Worm (Caenorhabditis elegans) whole organism, L2 larva: ENCODE measurements around the gene shw-3.
A peak's percentile ranks its signal among the peaks of the same experiment; 100 is the strongest.

Source experiments
- ZK546.5 ChIP-seq: sonication (generic microtip); optimal IDR thresholded peaks from 2 replicates; lab custom pipeline; 2017; ENCODE audit warnings: missing biosample characterization, missing genetic modification characterization
- blmp-1 ChIP-seq: sonication (generic microtip); optimal IDR thresholded peaks from 2 replicates; lab custom pipeline; 2017; ENCODE audit warnings: missing genetic modification characterization, mild to moderate bottlenecking, missing compliant biosample characterization, antibody characterized with exemption, moderate library complexity; ENCODE audit not compliant: insufficient read depth
- ceh-16 ChIP-seq: fragments of 150-350 bp; optimal IDR thresholded peaks from 2 replicates; lab custom pipeline; 2014; ENCODE audit warnings: missing biosample characterization, missing genetic modification characterization
- dmd-4 ChIP-seq: sonication (generic microtip); optimal IDR thresholded peaks from 2 replicates; lab custom pipeline; 2017; ENCODE audit warnings: missing biosample characterization, missing genetic modification characterization
- egl-27 ChIP-seq: sonication (generic microtip); optimal IDR thresholded peaks from 3 replicates; lab custom pipeline; 2017; ENCODE audit warnings: missing biosample characterization, missing genetic modification reagents, missing genetic modification characterization
- elt-3 ChIP-seq: sonication (generic microtip); optimal IDR thresholded peaks from 2 replicates; lab custom pipeline; 2017; ENCODE audit warnings: missing biosample characterization, missing genetic modification characterization
- fos-1 ChIP-seq: fragments of 150-350 bp; optimal IDR thresholded peaks from 2 replicates; lab custom pipeline; 2014; ENCODE audit warnings: missing biosample characterization, missing genetic modification characterization
- lin-13 ChIP-seq: fragments of 150-350 bp; optimal IDR thresholded peaks from 2 replicates; lab custom pipeline; 2014; ENCODE audit warnings: missing biosample characterization, missing genetic modification reagents, missing genetic modification characterization
- lsy-2 ChIP-seq, 2 experiments: fragments of 150-350 bp in 1 of 2; sonication (generic microtip) in 1 of 2; optimal IDR thresholded peaks; 2 replicates each; lab custom pipeline; 2014 to 2017; ENCODE audit warnings: missing biosample characterization in 2 of 2, missing genetic modification characterization in 2 of 2
- nhr-12 ChIP-seq: fragments of 150-350 bp; optimal IDR thresholded peaks from 2 replicates; lab custom pipeline; 2014; ENCODE audit warnings: missing biosample characterization, missing genetic modification characterization
- nhr-23 ChIP-seq: fragments of 150-350 bp; optimal IDR thresholded peaks from 2 replicates; lab custom pipeline; 2014; ENCODE audit warnings: missing biosample characterization, missing genetic modification reagents, missing genetic modification characterization
- sma-9 ChIP-seq, 2 experiments: fragments of 150-350 bp in 1 of 2; sonication (generic microtip) in 1 of 2; optimal IDR thresholded peaks; 2 replicates each; lab custom pipeline; 2014 to 2016; ENCODE audit warnings: missing genetic modification characterization in 2 of 2, mild to moderate bottlenecking in 1 of 2, missing biosample characterization in 1 of 2, missing compliant biosample characterization in 1 of 2, missing genetic modification reagents in 1 of 2, moderate library complexity in 1 of 2
- unc-39 ChIP-seq: fragments of 150-350 bp; optimal IDR thresholded peaks from 2 replicates; lab custom pipeline; 2014; ENCODE audit warnings: missing biosample characterization, missing genetic modification characterization
- unc-55 ChIP-seq: fragments of 150-350 bp; sonication (generic microtip); optimal IDR thresholded peaks from 3 replicates; lab custom pipeline; 2014; ENCODE audit warnings: missing biosample characterization, missing genetic modification reagents, missing genetic modification characterization
- zag-1 ChIP-seq: fragments of 150-350 bp; optimal IDR thresholded peaks from 2 replicates; lab custom pipeline; 2014; ENCODE audit warnings: missing biosample characterization, missing genetic modification characterization
- ztf-1 ChIP-seq: fragments of 200-800 bp; sonication (Bioruptor generic); conservative IDR thresholded peaks from 2 replicates; pipeline ENCODE4 v1.3.6; 2022; ENCODE audit warnings: missing genetic modification characterization, missing compliant biosample characterization

The shw-3 gene

DNA sequence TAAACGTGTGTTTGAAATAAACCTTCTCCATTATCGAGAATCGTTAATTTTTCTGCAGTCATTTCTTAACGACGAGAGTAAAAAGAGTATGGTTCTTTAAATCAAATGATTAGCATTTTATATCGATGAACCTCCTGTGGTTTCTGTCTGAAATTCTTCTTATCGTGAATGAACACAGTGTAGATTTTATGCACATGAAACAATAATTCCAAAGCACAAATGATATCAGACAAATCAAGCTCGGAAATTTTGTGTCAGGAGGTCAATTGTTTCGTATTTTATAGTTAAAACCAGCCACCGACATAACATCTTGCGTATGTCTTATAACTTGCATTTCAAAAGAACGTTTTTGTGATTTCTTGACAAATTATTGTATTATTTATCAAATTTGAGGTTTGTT is 49.9 kb downstream of the shw-3 start, which contains the start of gene T16G1.6:
Gene T16G1.6, minus strand, starts transcription at position 77 of the 400 bp plus-strand sequence.
- TF ChIP-seq lin-13 (GFP tag; lab: Kevin White, UChicago) = no peak
- TF ChIP-seq fos-1 (tag; lab: Kevin White, UChicago) = peak; percentile 70
- peak; percentile 65 for TF ChIP-seq sma-9 (GFP tag; optimal IDR thresholded peaks at IDR 0.05; lab: Kevin White, UChicago)
- TF ChIP-seq sma-9 (tag; optimal IDR thresholded peaks at IDR 0.05; lab: Kevin White, UChicago) = no peak
- TF ChIP-seq, all 48 proteins: peak for 2

ce11 chrV:12934976-12935375 is 52.0 kb downstream of the shw-3 start, which contains the start of gene T16G1.7:
T16G1.7 (minus strand) TSS chrV:12935112.
- TF ChIP-seq fos-1 (tag; lab: Kevin White, UChicago) = peak; percentile 67
- peak; percentile 72 for TF ChIP-seq sma-9 (GFP tag; optimal IDR thresholded peaks at IDR 0.05; lab: Kevin White, UChicago)
- TF ChIP-seq sma-9 (tag; optimal IDR thresholded peaks at IDR 0.05; lab: Kevin White, UChicago) = no peak
- TF ChIP-seq dmd-4 (tag; lab: Kevin White, UChicago) = no peak

DNA sequence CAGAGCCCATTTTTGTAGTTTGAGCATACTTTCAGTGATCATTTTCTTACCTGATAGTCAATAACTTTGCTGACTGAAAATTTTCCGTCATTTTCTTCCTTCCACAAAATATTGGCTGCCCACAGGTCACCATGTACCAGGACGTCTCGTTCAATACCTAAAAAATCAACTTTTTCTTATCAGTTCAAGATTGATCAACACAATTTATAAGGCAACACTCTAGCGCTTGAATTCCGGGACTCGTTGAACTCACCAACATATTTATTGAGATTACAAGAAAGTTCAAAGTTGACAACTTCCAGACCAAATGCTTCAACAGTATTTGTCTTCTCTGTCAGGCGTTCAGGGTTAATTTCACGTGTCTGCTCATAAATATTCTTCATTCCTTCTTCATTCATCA is 53.3 kb downstream of the shw-3 start:
- no peak for TF ChIP-seq zag-1 (tag; lab: Kevin White, UChicago)
- TF ChIP-seq fos-1 (tag; lab: Kevin White, UChicago) = peak; percentile 35

- peak; percentile 21 for TF ChIP-seq blmp-1 (tag; lab: Kevin White, UChicago)
- no peak for TF ChIP-seq ztf-1
These were observed 57.9 kb downstream of the shw-3 start, which contains the start of gene T16G1.2 for ce11 chrV:12928929-12929532. T16G1.2 (plus strand) TSS chrV:12929482.

- no peak for TF ChIP-seq egl-27
- TF ChIP-seq unc-55 = no peak
- TF ChIP-seq ceh-16 (tag; lab: Kevin White, UChicago) = no peak
- no peak for TF ChIP-seq blmp-1 (tag; lab: Kevin White, UChicago)
- no peak for TF ChIP-seq unc-39 (tag; lab: Kevin White, UChicago)
- no peak for TF ChIP-seq ZK546.5 (tag; lab: Kevin White, UChicago)
- no peak for TF ChIP-seq fos-1 (tag; lab: Kevin White, UChicago)
- no peak for TF ChIP-seq elt-3 (tag; lab: Kevin White, UChicago)
- no peak for TF ChIP-seq nhr-12
- TF ChIP-seq lsy-2 (tag; optimal IDR thresholded peaks at IDR 0.05; lab: Kevin White, UChicago) = no peak
- TF ChIP-seq nhr-23 = no peak
These were observed 62.8 kb downstream of the shw-3 start, which contains the start of gene pqn-67 for ce11 chrV:12924128-12924527. pqn-67 (plus strand) TSS chrV:12924428.
